Worm (Caenorhabditis elegans) whole organism, L4 larva: ENCODE measurements around the gene Y66C5A.2.
A peak's percentile ranks its signal among the peaks of the same experiment; 100 is the strongest.

Experiments
- D1046.2 ChIP-seq: fragments of 200-800 bp; sonication (Bioruptor generic); IDR thresholded peaks from 2 replicates; pipeline ENCODE4 v1.3.6; 2022; ENCODE audit warnings: missing genetic modification characterization, missing compliant biosample characterization
- F10B5.3 ChIP-seq: sonication (generic microtip); optimal IDR thresholded peaks from 2 replicates; lab custom pipeline; 2016; ENCODE audit warnings: mild to moderate bottlenecking, missing genetic modification characterization, missing compliant biosample characterization
- F26F4.8 ChIP-seq: fragments of 200-800 bp; sonication (Bioruptor generic); conservative IDR thresholded peaks from 2 replicates; pipeline ENCODE4 v1.3.6; 2022; ENCODE audit warnings: missing genetic modification characterization, missing compliant biosample characterization
- Y105C5A.15 ChIP-seq: fragments of 200-800 bp; sonication (Bioruptor generic); IDR thresholded peaks from 2 replicates; pipeline ENCODE4 v1.3.6; 2022; ENCODE audit warnings: missing genetic modification characterization, missing compliant biosample characterization
- Y75B8A.6 ChIP-seq: fragments of 200-800 bp; sonication (Bioruptor generic); IDR thresholded peaks from 2 replicates; pipeline ENCODE4 v1.3.6; 2022; ENCODE audit warnings: missing genetic modification reagents, missing genetic modification characterization, missing compliant biosample characterization
- ZK337.2 ChIP-seq: fragments of 200-800 bp; sonication (Bioruptor generic); IDR thresholded peaks from 2 replicates; pipeline ENCODE4 v1.3.6; 2022; ENCODE audit warnings: missing genetic modification reagents, missing genetic modification characterization, missing compliant biosample characterization
- aha-1 ChIP-seq: fragments of 150-350 bp; peaks from one replicate; lab custom pipeline; 2014; ENCODE audit warnings: missing biosample characterization, missing genetic modification characterization
- arid-1 ChIP-seq: fragments of 200-800 bp; sonication (Bioruptor generic); conservative IDR thresholded peaks from 2 replicates; pipeline ENCODE4 v1.3.6; 2022; ENCODE audit warnings: missing genetic modification reagents, missing genetic modification characterization, missing compliant biosample characterization
- ceh-32 ChIP-seq: sonication (generic microtip); optimal IDR thresholded peaks from 2 replicates; lab custom pipeline; 2016; ENCODE audit warnings: mild to moderate bottlenecking, missing genetic modification characterization, missing compliant biosample characterization; ENCODE audit not compliant: poor library complexity
- ceh-44 ChIP-seq: fragments of 200-800 bp; sonication (Bioruptor generic); IDR thresholded peaks from 2 replicates; pipeline ENCODE4 v1.3.6; 2022; ENCODE audit warnings: missing genetic modification reagents, missing genetic modification characterization, missing compliant biosample characterization
- ceh-82 ChIP-seq: sonication (generic microtip); optimal IDR thresholded peaks from 2 replicates; lab custom pipeline; 2017; ENCODE audit warnings: missing biosample characterization, missing genetic modification characterization
- daf-16 ChIP-seq, 3 experiments: sonication (generic microtip); optimal IDR thresholded peaks; 2 replicates each; lab custom pipeline; 2016 to 2017; ENCODE audit warnings: missing genetic modification characterization in 3 of 3, missing genetic modification reagents in 3 of 3, mild to moderate bottlenecking in 2 of 3, missing compliant biosample characterization in 2 of 3, missing biosample characterization in 1 of 3, moderate library complexity in 1 of 3
- daf-8 ChIP-seq: fragments of 200-800 bp; sonication (Bioruptor generic); IDR thresholded peaks from 2 replicates; pipeline ENCODE4 v1.3.6; 2022; ENCODE audit warnings: missing genetic modification characterization, missing compliant biosample characterization
- dmd-6 ChIP-seq: fragments of 200-800 bp; sonication (Bioruptor generic); IDR thresholded peaks from 2 replicates; pipeline ENCODE4 v1.3.6; 2022; ENCODE audit warnings: missing genetic modification reagents, missing genetic modification characterization, missing compliant biosample characterization
- dmd-8 ChIP-seq: fragments of 200-800 bp; sonication (Bioruptor generic); IDR thresholded peaks from 2 replicates; pipeline ENCODE4 v1.3.6; 2022; ENCODE audit warnings: missing genetic modification characterization, missing compliant biosample characterization
- duxl-1 ChIP-seq: sonication (generic microtip); optimal IDR thresholded peaks from 2 replicates; lab custom pipeline; 2016; ENCODE audit warnings: mild to moderate bottlenecking, missing genetic modification characterization, moderate library complexity, missing compliant biosample characterization; ENCODE audit not compliant: poor library complexity
- dve-1 ChIP-seq: sonication (generic microtip); optimal IDR thresholded peaks from 2 replicates; lab custom pipeline; 2017; ENCODE audit warnings: antibody characterized with exemption, mild to moderate bottlenecking, missing genetic modification characterization, missing compliant biosample characterization; ENCODE audit not compliant: insufficient read depth
- egl-43 ChIP-seq: fragments of 200-800 bp; sonication (Bioruptor generic); IDR thresholded peaks from 2 replicates; pipeline ENCODE4 v1.3.6; 2022; ENCODE audit warnings: missing genetic modification reagents, missing genetic modification characterization, missing compliant biosample characterization
- fos-1 ChIP-seq: fragments of 150-350 bp; optimal IDR thresholded peaks from 2 replicates; lab custom pipeline; 2014; ENCODE audit warnings: missing biosample characterization, missing genetic modification characterization
- hif-1 ChIP-seq, 2 experiments: sonication (generic microtip); optimal IDR thresholded peaks; 2 replicates each; lab custom pipeline; 2016 to 2017; ENCODE audit warnings: missing compliant biosample characterization in 2 of 2, missing genetic modification characterization in 2 of 2, missing genetic modification reagents in 2 of 2, missing genotype in 2 of 2, mild to moderate bottlenecking in 1 of 2
- hmg-1.1 ChIP-seq: fragments of 200-800 bp; sonication (Bioruptor generic); IDR thresholded peaks from 2 replicates; pipeline ENCODE4 v1.3.6; 2022; ENCODE audit warnings: missing genetic modification reagents, missing genetic modification characterization, missing compliant biosample characterization
- jun-1 ChIP-seq: fragments of 150-350 bp; optimal IDR thresholded peaks from 2 replicates; lab custom pipeline; 2014; ENCODE audit warnings: missing biosample characterization, missing genetic modification reagents, missing genetic modification characterization
- lim-7 ChIP-seq: fragments of 200-800 bp; sonication (Bioruptor generic); IDR thresholded peaks from 2 replicates; pipeline ENCODE4 v1.3.6; 2022; ENCODE audit warnings: missing genetic modification characterization, missing compliant biosample characterization
- lin-38 ChIP-seq: fragments of 200-800 bp; sonication (Bioruptor generic); IDR thresholded peaks from 2 replicates; pipeline ENCODE4 v1.3.6; 2022; ENCODE audit warnings: missing genetic modification reagents, missing genetic modification characterization, missing compliant biosample characterization
- lir-3 ChIP-seq: sonication (generic microtip); optimal IDR thresholded peaks from 2 replicates; lab custom pipeline; 2016; ENCODE audit warnings: mild to moderate bottlenecking, missing genetic modification characterization, missing compliant biosample characterization
- lsy-2 ChIP-seq, 2 experiments: fragments of 150-350 bp in 1 of 2; sonication (generic microtip) in 1 of 2; optimal IDR thresholded peaks; 2 replicates each; lab custom pipeline; 2014 to 2017; ENCODE audit warnings: missing biosample characterization in 2 of 2, missing genetic modification characterization in 2 of 2
- madf-9 ChIP-seq: fragments of 200-800 bp; sonication (Bioruptor generic); conservative IDR thresholded peaks from 2 replicates; pipeline ENCODE4 v1.3.6; 2022; ENCODE audit warnings: missing genetic modification reagents, missing genetic modification characterization, missing compliant biosample characterization
- mdl-1 ChIP-seq, 2 experiments: fragments of 150-350 bp in 1 of 2; sonication (generic microtip) in 1 of 2; optimal IDR thresholded peaks; 2 replicates each; lab custom pipeline; 2014 to 2017; ENCODE audit warnings: missing biosample characterization in 2 of 2, missing genetic modification characterization in 2 of 2
- mdt-29 ChIP-seq: fragments of 200-800 bp; sonication (Bioruptor generic); IDR thresholded peaks from 2 replicates; pipeline ENCODE4 v1.3.6; 2022; ENCODE audit warnings: missing genetic modification reagents, missing genetic modification characterization, missing compliant biosample characterization
- mes-2 ChIP-seq: sonication (generic microtip); optimal IDR thresholded peaks from 2 replicates; lab custom pipeline; 2016; ENCODE audit warnings: missing genotype, mild to moderate bottlenecking, missing genetic modification characterization, missing compliant biosample characterization; ENCODE audit not compliant: poor library complexity, severe bottlenecking
- mxl-3 ChIP-seq: fragments of 200-800 bp; sonication (Bioruptor generic); optimal IDR thresholded peaks from 2 replicates; lab custom pipeline; 2018; ENCODE audit warnings: mild to moderate bottlenecking, missing genetic modification characterization, missing compliant biosample characterization
- nhr-10 ChIP-seq: fragments of 150-350 bp; optimal IDR thresholded peaks from 2 replicates; lab custom pipeline; 2014; ENCODE audit warnings: missing biosample characterization, missing genetic modification characterization
- nhr-102 ChIP-seq: sonication (generic microtip); optimal IDR thresholded peaks from 2 replicates; lab custom pipeline; 2016; ENCODE audit warnings: mild to moderate bottlenecking, missing genetic modification characterization, moderate library complexity, missing compliant biosample characterization
- nhr-237 ChIP-seq: sonication (generic microtip); optimal IDR thresholded peaks from 2 replicates; lab custom pipeline; 2017; ENCODE audit warnings: missing biosample characterization, missing genetic modification characterization
- nhr-28 ChIP-seq: fragments of 150-350 bp; optimal IDR thresholded peaks from 2 replicates; lab custom pipeline; 2014; ENCODE audit warnings: missing biosample characterization, missing genetic modification characterization
- nhr-48 ChIP-seq: sonication (generic microtip); optimal IDR thresholded peaks from 2 replicates; lab custom pipeline; 2016; ENCODE audit warnings: mild to moderate bottlenecking, missing genetic modification characterization, missing compliant biosample characterization
- nhr-6 ChIP-seq: fragments of 150-350 bp; optimal IDR thresholded peaks from 2 replicates; lab custom pipeline; 2014; ENCODE audit warnings: missing biosample characterization, missing genetic modification characterization
- nhr-76 ChIP-seq: fragments of 150-350 bp; optimal IDR thresholded peaks from 2 replicates; lab custom pipeline; 2014; ENCODE audit warnings: missing biosample characterization, missing genetic modification characterization
- rbr-2 ChIP-seq: sonication (generic microtip); optimal IDR thresholded peaks from 2 replicates; lab custom pipeline; 2016; ENCODE audit warnings: missing genotype, missing genetic modification characterization, missing compliant biosample characterization
- saeg-2 ChIP-seq: fragments of 200-800 bp; sonication (Bioruptor generic); IDR thresholded peaks from 2 replicates; pipeline ENCODE4 v1.3.6; 2022; ENCODE audit warnings: missing genetic modification reagents, missing genetic modification characterization, missing compliant biosample characterization
- sdz-12 ChIP-seq: fragments of 200-800 bp; sonication (Bioruptor generic); optimal IDR thresholded peaks from 2 replicates; lab custom pipeline; 2018; ENCODE audit warnings: mild to moderate bottlenecking, missing genetic modification characterization, missing compliant biosample characterization
- snpc-4 ChIP-seq: fragments of 150-350 bp; optimal IDR thresholded peaks from 2 replicates; lab custom pipeline; 2014; ENCODE audit warnings: missing biosample characterization, missing genetic modification characterization
- tag-97 ChIP-seq: fragments of 200-800 bp; sonication (Bioruptor generic); IDR thresholded peaks from 2 replicates; pipeline ENCODE4 v1.3.6; 2022; ENCODE audit warnings: missing genetic modification characterization, missing compliant biosample characterization
- tra-1 ChIP-seq: fragments of 200-800 bp; sonication (Bioruptor generic); IDR thresholded peaks from 2 replicates; pipeline ENCODE4 v1.3.6; 2022; ENCODE audit warnings: missing genetic modification reagents, missing genetic modification characterization, missing compliant biosample characterization
- zag-1 ChIP-seq: fragments of 150-350 bp; optimal IDR thresholded peaks from 2 replicates; lab custom pipeline; 2014; ENCODE audit warnings: missing biosample characterization, missing genetic modification characterization
- zip-2 ChIP-seq: fragments of 150-350 bp; optimal IDR thresholded peaks from 2 replicates; lab custom pipeline; 2014; ENCODE audit warnings: missing biosample characterization, missing genetic modification characterization

The Y66C5A.2 gene

ce11 chrX:14476625-14477257 lies 16.2 kb downstream of the Y66C5A.2 start (continued):
- TF ChIP-seq fos-1: no peak
- TF ChIP-seq Y75B8A.6 (GFP tag; lab: Robert Waterston, UW): no peak
- peak; percentile 28 for TF ChIP-seq lir-3 (tag; lab: Kevin White, UChicago)
- TF ChIP-seq daf-8 (GFP tag; lab: Robert Waterston, UW): 0 out of 2 replicates have a peak, but pooled peaks have one; percentile 54
- no peak; the same call in 1 of the 2 replicates for TF ChIP-seq lin-38 (GFP tag; lab: Robert Waterston, UW)
- peak; percentile 58; the same call in 1 of the 2 replicates for TF ChIP-seq F26F4.8
- peak; percentile 66 for TF ChIP-seq madf-9
- TF ChIP-seq tra-1 (GFP tag; lab: Robert Waterston, UW): peak; percentile 64
- TF ChIP-seq dmd-8: peak; percentile 59; the same call in 1 of the 2 replicates
- peak; percentile 68; the same call in 1 of the 2 replicates for TF ChIP-seq lim-7
- peak in 1 of 2 experiments; percentile 47 for TF ChIP-seq daf-16 (GFP tag; optimal IDR thresholded peaks at IDR 0.05; lab: Kevin White, UChicago)
- TF ChIP-seq daf-16 (tag; optimal IDR thresholded peaks at IDR 0.05; lab: Kevin White, UChicago): peak; percentile 78
- TF ChIP-seq nhr-28 (tag; lab: Kevin White, UChicago): peak; percentile 52
- TF ChIP-seq ceh-82 (tag; lab: Kevin White, UChicago): no peak
- TF ChIP-seq nhr-48: peak; percentile 47
- TF ChIP-seq nhr-76 (tag; lab: Kevin White, UChicago): no peak
- TF ChIP-seq ZK337.2: peak; percentile 49; the same call in 1 of the 2 replicates
- TF ChIP-seq tag-97: 0 out of 2 replicates have a peak, but pooled peaks have one; percentile 47
- TF ChIP-seq sdz-12 (GFP tag; lab: Kevin White, UChicago): peak; percentile 39
- TF ChIP-seq rbr-2 (tag; lab: Kevin White, UChicago): peak; percentile 59
- TF ChIP-seq zip-2: peak; percentile 100

ce11 chrX:14477338-14477737 lies 16.8 kb downstream of the Y66C5A.2 start:
- TF ChIP-seq snpc-4 (tag; lab: Kevin White, UChicago): peak; percentile 76
- TF ChIP-seq daf-8 (GFP tag; lab: Robert Waterston, UW): peak; percentile 46; the same call in 1 of the 2 replicates
- TF ChIP-seq jun-1: no peak
- no peak for TF ChIP-seq nhr-48
- peak; percentile 14 for TF ChIP-seq nhr-102
- TF ChIP-seq dmd-6: peak; percentile 30
- TF ChIP-seq tra-1 (GFP tag; lab: Robert Waterston, UW): peak; percentile 26; the same call in 1 of the 2 replicates
- peak; percentile 47; the same call in 1 of the 2 replicates for TF ChIP-seq hmg-1.1
- TF ChIP-seq daf-16 (GFP tag; optimal IDR thresholded peaks at IDR 0.05; lab: Kevin White, UChicago): no peak
- TF ChIP-seq daf-16 (tag; optimal IDR thresholded peaks at IDR 0.05; lab: Kevin White, UChicago): peak; percentile 30
- no peak for TF ChIP-seq mes-2 (tag; lab: Kevin White, UChicago)
- peak; percentile 57; the same call in 1 of the 2 replicates for TF ChIP-seq mdt-29 (GFP tag; lab: Robert Waterston, UW)
- no peak for TF ChIP-seq lsy-2 (tag; optimal IDR thresholded peaks at IDR 0.05; lab: Kevin White, UChicago)
- peak; percentile 79; the same call in 1 of the 2 replicates for TF ChIP-seq Y105C5A.15
- TF ChIP-seq D1046.2 (GFP tag; lab: Robert Waterston, UW): no peak
- peak; percentile 68; the same call in 1 of the 2 replicates for TF ChIP-seq dmd-8
- 0 out of 2 replicates have a peak, but pooled peaks have one; percentile 44 for TF ChIP-seq egl-43 (GFP tag; lab: Robert Waterston, UW)
- TF ChIP-seq rbr-2 (tag; lab: Kevin White, UChicago): no peak
- 0 out of 2 replicates have a peak, but pooled peaks have one; percentile 20 for TF ChIP-seq ceh-44 (GFP tag; lab: Robert Waterston, UW)
- TF ChIP-seq lim-7: peak; percentile 63; the same call in 1 of the 2 replicates
- TF ChIP-seq dve-1: peak; percentile 27
- no peak for TF ChIP-seq ceh-82 (tag; lab: Kevin White, UChicago)

DNA sequence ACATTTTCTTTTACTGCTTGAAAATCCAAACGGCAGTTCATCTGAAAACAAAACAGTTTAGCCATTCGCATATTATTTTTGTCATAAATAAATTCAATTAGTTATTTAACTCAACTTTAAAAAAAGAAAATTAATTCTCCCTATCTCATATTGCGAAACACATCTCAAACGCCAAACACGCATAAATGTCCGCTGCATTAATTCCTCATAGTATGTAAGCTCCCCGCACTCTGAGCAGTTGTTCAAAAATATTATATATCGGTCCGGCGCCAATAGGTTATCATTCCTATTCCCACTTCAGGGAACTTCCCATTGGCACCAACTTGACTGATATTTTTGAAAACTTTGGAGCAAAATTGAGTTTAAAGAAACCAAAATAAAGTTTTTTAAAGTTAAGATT lies 17.7 kb downstream of the Y66C5A.2 start:
- TF ChIP-seq nhr-10 (tag; lab: Kevin White, UChicago): no peak
- no peak for TF ChIP-seq F10B5.3 (tag; lab: Kevin White, UChicago)
- TF ChIP-seq hif-1 (tag; optimal IDR thresholded peaks at IDR 0.05; lab: Kevin White, UChicago): no peak
- no peak for TF ChIP-seq mdl-1 (tag; optimal IDR thresholded peaks at IDR 0.05; lab: Kevin White, UChicago)
- no peak for TF ChIP-seq saeg-2
- TF ChIP-seq zag-1: no peak
- TF ChIP-seq duxl-1: peak; percentile 17
- TF ChIP-seq mxl-3 (GFP tag; lab: Kevin White, UChicago): no peak
- TF ChIP-seq lin-38 (GFP tag; lab: Robert Waterston, UW): no peak
- TF ChIP-seq zip-2: no peak
- TF ChIP-seq nhr-28 (tag; lab: Kevin White, UChicago): no peak
- TF ChIP-seq ceh-32 (tag; lab: Kevin White, UChicago): no peak
- no peak for TF ChIP-seq aha-1
- TF ChIP-seq nhr-237 (tag; lab: Kevin White, UChicago): no peak
- no peak for TF ChIP-seq nhr-48
- no peak for TF ChIP-seq arid-1
- no peak for TF ChIP-seq nhr-6
- no peak for TF ChIP-seq dmd-8
